Worm (Caenorhabditis elegans): ENCODE data around the gene F58G1.3.
A peak's percentile ranks its signal among the peaks of the same experiment; 100 is the strongest.

- TF ChIP-seq ztf-11 (tag; optimal IDR thresholded peaks at IDR 0.05) (no peak), ceh-16 (tag; optimal IDR thresholded peaks at IDR 0.05) (peak; percentile 2), nhr-77 (tag; optimal IDR thresholded peaks at IDR 0.05) (no peak), nhr-237 (tag; optimal IDR thresholded peaks at IDR 0.05) (no peak), unc-62 (GFP tag; optimal IDR thresholded peaks at IDR 0.05) (no peak), aly-2 (tag; optimal IDR thresholded peaks at IDR 0.05) (no peak), lin-13 (GFP tag; optimal IDR thresholded peaks at IDR 0.05) (no peak)
Measured at ce11 chrII:12914514-12915075, 13.5 kb downstream of the F58G1.3 start, which contains the start of gene F35C5.12.

All from whole organism, L2 larva.